Worm (Caenorhabditis elegans): ENCODE measurements around the gene C13A2.1.

- TF ChIP-seq T22C8.4 (GFP tag; IDR thresholded peaks at IDR 0.05), result no peak
- no peak for TF ChIP-seq ztf-29 (GFP tag; IDR thresholded peaks at IDR 0.05)
- no peak for TF ChIP-seq flt-1 (GFP tag; IDR thresholded peaks at IDR 0.05)
- no peak for TF ChIP-seq cog-1 (tag; optimal IDR thresholded peaks at IDR 0.05)
- no peak for TF ChIP-seq klf-2 (GFP tag; conservative IDR thresholded peaks at IDR 0.05)
- TF ChIP-seq med-1 (GFP tag; optimal IDR thresholded peaks at IDR 0.05; ENCODE audit: insufficient read depth), result no peak
Measured at ce11 chrV:7264042-7264441, 24.8 kb upstream of the C13A2.1 start, which contains the start of gene C13A2.9.

Measured in whole organism, midembryonic.